Worm (Caenorhabditis elegans): ENCODE data around the gene gldi-3.

DNA sequence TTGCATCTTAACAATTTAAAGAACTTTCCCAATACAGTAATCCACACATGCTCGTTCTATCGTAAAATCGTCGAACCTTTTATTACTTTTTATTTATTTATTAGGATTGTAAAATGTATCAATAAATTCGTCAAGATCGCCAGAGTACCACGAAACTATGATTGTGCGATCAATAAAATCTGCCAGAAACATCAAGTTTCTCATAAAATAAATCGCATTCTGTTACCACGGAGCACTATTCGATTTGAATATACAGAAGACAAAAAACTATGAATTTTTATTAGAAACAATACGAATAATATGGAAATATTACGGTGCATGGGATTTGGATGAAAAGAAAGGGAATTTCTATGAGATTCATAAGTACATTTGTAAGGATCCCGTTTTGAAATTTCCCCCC, 13.1 kb downstream of the gldi-3 start, which contains the start of gene C01G6.2:
- no peak for TF ChIP-seq pes-1 (GFP tag; IDR thresholded peaks at IDR 0.05)
- no peak for TF ChIP-seq ama-1 (optimal IDR thresholded peaks at IDR 0.05)

Data from whole organism, early embryonic.